Fruit fly (Drosophila melanogaster) whole organism, embryonic: ENCODE data around the gene CG31204.
A peak's percentile ranks its signal among the peaks of the same experiment; 100 is the strongest.

ENCODE experiments used
- Awh ChIP-seq: fragments of 200-800 bp; sonication (Bioruptor generic); IDR thresholded peaks from 2 replicates; pipeline ENCODE4, ENCODE4 v1.3.6; 2022; ENCODE audit warnings: missing biosample characterization, missing genetic modification characterization
- Bgb ChIP-seq: fragments of 200-800 bp; sonication (Bioruptor generic); IDR thresholded peaks from 2 replicates; pipeline ENCODE4 v1.3.6; 2022; ENCODE audit warnings: missing biosample characterization, missing genetic modification characterization; ENCODE audit not compliant: partially characterized antibody
- Blimp-1 ChIP-seq: fragments of 200-800 bp; sonication (Bioruptor generic); optimal IDR thresholded peaks from 3 replicates; lab custom pipeline; 2018; ENCODE audit warnings: missing biosample characterization, missing genetic modification characterization, mild to moderate bottlenecking, moderate library complexity, missing genetic modification reagents
- Bteb2 ChIP-seq: fragments of 200-800 bp; sonication (Bioruptor generic); optimal IDR thresholded peaks from 2 replicates; lab custom pipeline; 2016; ENCODE audit warnings: missing biosample characterization, missing genetic modification characterization
- CG10147 ChIP-seq: fragments of 200-800 bp; sonication (Bioruptor generic); optimal IDR thresholded peaks from 2 replicates; lab custom pipeline; 2019; ENCODE audit warnings: missing biosample characterization, mild to moderate bottlenecking, missing genetic modification characterization, moderate library complexity
- CG12299 ChIP-seq: fragments of 200-800 bp; sonication (Bioruptor generic); optimal IDR thresholded peaks from 2 replicates; lab custom pipeline; 2018; ENCODE audit warnings: missing biosample characterization, mild to moderate bottlenecking, missing genetic modification characterization
- CG13296 ChIP-seq: fragments of 200-800 bp; sonication (Bioruptor generic); optimal IDR thresholded peaks from 3 replicates; lab custom pipeline; 2018; ENCODE audit warnings: missing biosample characterization, mild to moderate bottlenecking, missing genetic modification characterization
- CG16815 ChIP-seq: fragments of 200-800 bp; sonication (Bioruptor generic); optimal IDR thresholded peaks from 3 replicates; lab custom pipeline; 2017; ENCODE audit warnings: missing biosample characterization, mild to moderate bottlenecking, missing genetic modification characterization
- CG3065 ChIP-seq: fragments of 200-800 bp; sonication (Bioruptor generic); optimal IDR thresholded peaks from 2 replicates; lab custom pipeline; 2016; ENCODE audit warnings: missing biosample characterization, missing genetic modification characterization
- CG3163 ChIP-seq: fragments of 200-800 bp; sonication (Bioruptor generic); optimal IDR thresholded peaks from 3 replicates; lab custom pipeline; 2016; ENCODE audit warnings: missing biosample characterization, missing genetic modification characterization
- CG4360 ChIP-seq: fragments of 200-800 bp; sonication (Bioruptor generic); IDR thresholded peaks from 2 replicates; pipeline ENCODE4 v1.3.6; 2022; ENCODE audit warnings: missing biosample characterization, missing genetic modification characterization
- CG4617 ChIP-seq: fragments of 200-800 bp; sonication (Bioruptor generic); optimal IDR thresholded peaks from 3 replicates; lab custom pipeline; 2016; ENCODE audit warnings: missing biosample characterization, missing genetic modification characterization, borderline replicate concordance
- CG4707 ChIP-seq: fragments of 200-800 bp; sonication (Bioruptor generic); optimal IDR thresholded peaks from 2 replicates; lab custom pipeline; 2018; ENCODE audit warnings: missing biosample characterization, mild to moderate bottlenecking, missing genetic modification characterization, moderate library complexity
- CG5953 ChIP-seq: fragments of 200-800 bp; sonication (Bioruptor generic); IDR thresholded peaks from 2 replicates; pipeline ENCODE4 v1.3.6; 2022; ENCODE audit warnings: missing biosample characterization, missing genetic modification characterization
- Doc3 ChIP-seq: fragments of 200-800 bp; sonication (Bioruptor generic); IDR thresholded peaks from 3 replicates; pipeline ENCODE4 v1.3.6; 2022; ENCODE audit warnings: missing biosample characterization, missing genetic modification characterization; ENCODE audit not compliant: partially characterized antibody
- Elba2 ChIP-seq: fragments of 200-800 bp; sonication (Bioruptor generic); optimal IDR thresholded peaks from 3 replicates; lab custom pipeline; 2016; ENCODE audit warnings: missing biosample characterization, missing genetic modification characterization
- HLHmδ ChIP-seq: fragments of 200-800 bp; sonication (Bioruptor generic); optimal IDR thresholded peaks from 2 replicates; lab custom pipeline; 2018; ENCODE audit warnings: missing biosample characterization, mild to moderate bottlenecking, missing genetic modification characterization, moderate library complexity
- HmgZ ChIP-seq: fragments of 200-800 bp; sonication (Bioruptor generic); optimal IDR thresholded peaks from 2 replicates; lab custom pipeline; 2018; ENCODE audit warnings: missing biosample characterization, mild to moderate bottlenecking, missing genetic modification characterization
- Optix ChIP-seq: fragments of 200-800 bp; sonication (Bioruptor generic); IDR thresholded peaks from 3 replicates; pipeline ENCODE4 v1.3.6; 2022; ENCODE audit warnings: missing biosample characterization, missing genetic modification characterization
- PHDP ChIP-seq: fragments of 200-800 bp; sonication (Bioruptor generic); optimal IDR thresholded peaks from 3 replicates; lab custom pipeline; 2018; ENCODE audit warnings: missing biosample characterization, mild to moderate bottlenecking, missing genetic modification characterization, moderate library complexity
- Side ChIP-seq: fragments of 200-800 bp; sonication (Bioruptor generic); optimal IDR thresholded peaks from 2 replicates; lab custom pipeline; 2016; ENCODE audit warnings: missing biosample characterization, missing genetic modification characterization
- TFAM ChIP-seq: fragments of 200-800 bp; sonication (Bioruptor generic); optimal IDR thresholded peaks from 2 replicates; lab custom pipeline; 2017; ENCODE audit warnings: missing biosample characterization, missing genetic modification characterization, inconsistent platforms
- Tbp ChIP-seq: fragments of >200 bp; optimal IDR thresholded peaks from 2 replicates; lab custom pipeline; 2018; ENCODE audit warnings: missing biosample characterization, missing genetic modification characterization
- YL-1 ChIP-seq: fragments of 200-800 bp; sonication (Bioruptor generic); optimal IDR thresholded peaks from 3 replicates; lab custom pipeline; 2017; ENCODE audit warnings: missing biosample characterization, mild to moderate bottlenecking, missing genetic modification characterization
- ac ChIP-seq: fragments of 200-800 bp; sonication (Bioruptor generic); optimal IDR thresholded peaks from 3 replicates; lab custom pipeline; 2017; ENCODE audit warnings: missing biosample characterization, mild to moderate bottlenecking, missing genetic modification characterization
- aop ChIP-seq: fragments of 200-800 bp; sonication (Bioruptor generic); IDR thresholded peaks from 2 replicates; pipeline ENCODE4 v1.3.6; 2022; ENCODE audit warnings: missing biosample characterization, missing genetic modification characterization
- ara ChIP-seq: fragments of 200-800 bp; sonication (Bioruptor generic); IDR thresholded peaks from 2 replicates; pipeline ENCODE4 v1.3.6; 2022; ENCODE audit warnings: missing biosample characterization, missing genetic modification characterization
- chinmo ChIP-seq: fragments of 200-800 bp; sonication (Bioruptor generic); IDR thresholded peaks from 4 replicates; pipeline ENCODE4 v1.3.6; 2022; ENCODE audit warnings: missing biosample characterization, missing genetic modification characterization; ENCODE audit not compliant: partially characterized antibody
- dan ChIP-seq: fragments of 200-800 bp; sonication (Bioruptor generic); IDR thresholded peaks from 2 replicates; pipeline ENCODE4 v1.3.6; 2022; ENCODE audit warnings: missing biosample characterization, missing genetic modification characterization
- fu2 ChIP-seq: fragments of 200-800 bp; sonication (Bioruptor generic); optimal IDR thresholded peaks from 2 replicates; lab custom pipeline; 2016; ENCODE audit warnings: missing biosample characterization, missing genetic modification characterization
- gcm2 ChIP-seq: fragments of 200-800 bp; sonication (Bioruptor generic); optimal IDR thresholded peaks from 2 replicates; lab custom pipeline; 2016; ENCODE audit warnings: missing biosample characterization, missing genetic modification characterization
- grau ChIP-seq: fragments of 200-800 bp; optimal IDR thresholded peaks from 3 replicates; lab custom pipeline; 2019; ENCODE audit warnings: missing biosample characterization, mild to moderate bottlenecking, missing genetic modification characterization, moderate library complexity
- hbn ChIP-seq: fragments of 200-800 bp; sonication (Bioruptor generic); IDR thresholded peaks from 2 replicates; pipeline ENCODE4 v1.3.6; 2022; ENCODE audit warnings: missing biosample characterization, missing genetic modification characterization; ENCODE audit not compliant: partially characterized antibody
- hkb ChIP-seq, 2 experiments: fragments of 200-800 bp in 1 of 2; fragments of >200 bp in 1 of 2; sonication (Bioruptor generic) in 1 of 2; IDR thresholded peaks in 1 of 2; optimal IDR thresholded peaks in 1 of 2; 2 replicates each; pipeline versions ENCODE4 v1.3.6 to Lab custom; 2017 to 2022; ENCODE audit warnings: missing biosample characterization in 1 of 2, missing genetic modification characterization in 1 of 2
- lmd ChIP-seq: fragments of 200-800 bp; sonication (Bioruptor generic); IDR thresholded peaks from 2 replicates; pipeline ENCODE4 v1.3.6; 2022; ENCODE audit warnings: missing biosample characterization, missing genetic modification characterization
- lola ChIP-seq, 3 experiments: fragments of >200 bp in 2 of 3; fragments of 200-800 bp in 1 of 3; sonication (Bioruptor generic) in 1 of 3; optimal IDR thresholded peaks; 2 replicates each; lab custom pipeline; 2017 to 2019; ENCODE audit warnings: missing biosample characterization in 3 of 3, missing genetic modification characterization in 3 of 3, mild to moderate bottlenecking in 1 of 3, moderate library complexity in 1 of 3
- peb ChIP-seq: fragments of 200-800 bp; sonication (Bioruptor generic); IDR thresholded peaks from 2 replicates; pipeline ENCODE4 v1.3.6; 2022; ENCODE audit warnings: missing biosample characterization, missing genetic modification characterization
- run ChIP-seq: fragments of 200-800 bp; sonication (Bioruptor generic); optimal IDR thresholded peaks from 3 replicates; lab custom pipeline; 2018; ENCODE audit warnings: missing biosample characterization, mild to moderate bottlenecking, missing genetic modification characterization
- shn ChIP-seq: fragments of 200-800 bp; sonication (Bioruptor generic); optimal IDR thresholded peaks from 3 replicates; lab custom pipeline; 2016; ENCODE audit warnings: missing biosample characterization, missing genetic modification characterization
- slbo ChIP-seq: fragments of 200-800 bp; sonication (Bioruptor generic); IDR thresholded peaks from 2 replicates; pipeline ENCODE4 v1.3.6; 2022; ENCODE audit warnings: missing biosample characterization, missing genetic modification characterization
- sna ChIP-seq: fragments of 200-800 bp; sonication (Bioruptor generic); IDR thresholded peaks from 2 replicates; pipeline ENCODE4 v1.3.6; 2022; ENCODE audit warnings: missing biosample characterization, missing genetic modification characterization; ENCODE audit not compliant: partially characterized antibody
- ssp ChIP-seq: fragments of 200-800 bp; sonication (Bioruptor generic); IDR thresholded peaks from 2 replicates; pipeline ENCODE4 v1.3.6; 2022; ENCODE audit warnings: missing biosample characterization, missing genetic modification characterization
- tx ChIP-seq: fragments of 200-800 bp; sonication (Bioruptor generic); optimal IDR thresholded peaks from 2 replicates; lab custom pipeline; 2016; ENCODE audit warnings: missing biosample characterization, missing genetic modification characterization
- usp ChIP-seq: fragments of >200 bp; optimal IDR thresholded peaks from 2 replicates; lab custom pipeline; 2017; ENCODE audit warnings: missing biosample characterization, missing genetic modification characterization
- wek ChIP-seq: fragments of 200-800 bp; sonication (Bioruptor generic); optimal IDR thresholded peaks from 3 replicates; lab custom pipeline; 2018; ENCODE audit warnings: missing biosample characterization, mild to moderate bottlenecking, missing genetic modification characterization, moderate library complexity
- zen2 ChIP-seq: fragments of 200-800 bp; sonication (Bioruptor generic); IDR thresholded peaks from 3 replicates; pipeline ENCODE4 v1.3.6; 2022; ENCODE audit warnings: missing biosample characterization, missing genetic modification characterization; ENCODE audit not compliant: partially characterized antibody
- zfh1 ChIP-seq: fragments of 200-800 bp; sonication (Bioruptor generic); IDR thresholded peaks from 3 replicates; pipeline ENCODE4 v1.3.6; 2022; ENCODE audit warnings: missing biosample characterization, missing genetic modification characterization
- zfh2 ChIP-seq: fragments of 200-800 bp; sonication (Bioruptor generic); optimal IDR thresholded peaks from 2 replicates; lab custom pipeline; 2016; ENCODE audit warnings: missing biosample characterization, missing genetic modification characterization

The CG31204 gene

DNA sequence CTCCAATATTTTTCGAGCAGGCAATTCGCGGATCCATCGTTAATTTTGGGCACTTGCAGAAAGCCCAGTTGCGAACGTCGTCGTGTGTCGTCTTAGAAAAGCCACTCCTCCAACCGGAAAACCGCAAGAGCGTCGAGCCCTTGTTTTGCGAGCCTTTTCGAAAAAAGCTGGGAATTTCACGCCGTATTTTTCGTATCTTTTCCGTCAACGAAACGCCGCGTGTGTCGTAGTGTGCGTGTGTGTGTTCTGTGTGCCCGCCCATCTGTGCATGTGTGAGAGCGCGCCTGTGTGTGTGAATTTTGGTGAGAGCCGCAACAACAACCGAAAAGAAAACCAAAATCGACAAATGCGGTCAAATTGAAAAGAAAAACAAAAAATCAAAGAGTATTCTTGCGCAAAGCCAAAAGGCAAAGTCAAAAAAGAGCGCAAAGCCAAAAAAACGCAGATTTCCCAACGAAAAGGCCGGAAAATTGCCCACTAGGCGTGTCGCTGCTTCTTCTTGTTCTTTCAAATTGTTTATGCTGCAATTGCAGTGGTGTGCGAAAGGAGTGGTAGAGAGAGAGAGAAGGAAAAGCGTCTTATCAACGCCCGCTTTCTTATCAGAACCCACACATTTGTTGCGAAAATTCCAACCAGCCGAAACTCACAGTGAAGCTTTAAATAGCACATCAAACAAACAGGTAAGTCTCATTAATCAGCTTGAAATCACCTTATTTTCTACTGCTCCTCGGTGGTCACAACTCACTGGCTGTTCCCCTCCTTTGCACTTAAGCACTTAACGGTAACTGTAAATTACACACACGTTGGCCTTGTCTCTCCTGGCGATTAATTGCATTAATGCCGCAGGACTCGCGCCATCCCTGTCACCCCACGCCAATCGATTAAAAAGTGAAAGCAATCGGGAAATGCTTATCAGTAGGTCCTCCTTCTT, 12.2 kb upstream of the CG31204 start, which contains the start of gene PNPase (continued):
- TF ChIP-seq chinmo (GFP tag; lab: Robert Waterston, UW): 0 out of 4 replicates have a peak, but pooled peaks have one; percentile 17
- peak; percentile 23 for TF ChIP-seq YL-1 (GFP tag; lab: Kevin White, UChicago)
- no peak for TF ChIP-seq ac (GFP tag; lab: Kevin White, UChicago)
- TF ChIP-seq Bteb2 (GFP tag; lab: Kevin White, UChicago): no peak
- TF ChIP-seq CG4707: no peak
- peak; percentile 13 for TF ChIP-seq CG13296 (GFP tag; lab: Kevin White, UChicago)
- no peak for TF ChIP-seq wek
- no peak for TF ChIP-seq Optix (GFP tag; lab: Robert Waterston, UW)
- no peak for TF ChIP-seq peb (GFP tag; lab: Robert Waterston, UW)
- 0 out of 2 replicates have a peak, but pooled peaks have one; percentile 27 for TF ChIP-seq sna
- no peak for TF ChIP-seq Doc3
- peak; percentile 18 for TF ChIP-seq CG12299 (tag; lab: Kevin White, UChicago)
- TF ChIP-seq gcm2 (GFP tag; lab: Kevin White, UChicago): no peak
- TF ChIP-seq zfh1 (GFP tag; lab: Robert Waterston, UW): no peak
- no peak for TF ChIP-seq fu2 (GFP tag; lab: Kevin White, UChicago)
- TF ChIP-seq TFAM (GFP tag; lab: Kevin White, UChicago): no peak
- no peak for TF ChIP-seq dan (GFP tag; lab: Robert Waterston, UW)
- peak; percentile 40; the same call in 1 of the 2 replicates for TF ChIP-seq Bgb
- no peak for TF ChIP-seq CG10147
- peak; percentile 64; the same call in 1 of the 2 replicates for TF ChIP-seq CG4360 (GFP tag; lab: Robert Waterston, UW)
- TF ChIP-seq Side (GFP tag; lab: Kevin White, UChicago): no peak
- TF ChIP-seq Awh (GFP tag; lab: Robert Waterston, UW): 0 out of 2 replicates have a peak, but pooled peaks have one; percentile 21
- TF ChIP-seq Blimp-1 (GFP tag; lab: Kevin White, UChicago): no peak
- TF ChIP-seq PHDP (tag; lab: Kevin White, UChicago): no peak
- no peak for TF ChIP-seq CG16815 (GFP tag; lab: Kevin White, UChicago)
- no peak for TF ChIP-seq hbn
- no peak for TF ChIP-seq HLHmδ (GFP tag; lab: Kevin White, UChicago)
- TF ChIP-seq CG4617 (GFP tag; lab: Kevin White, UChicago): no peak
- no peak for TF ChIP-seq tx (GFP tag; lab: Kevin White, UChicago)
- no peak for TF ChIP-seq CG3163
- TF ChIP-seq Tbp (GFP tag; lab: Kevin White, UChicago): no peak
- TF ChIP-seq lola (GFP tag; optimal IDR thresholded peaks at IDR 0.05; lab: Kevin White, UChicago): no peak
- no peak for TF ChIP-seq shn (GFP tag; lab: Kevin White, UChicago)
- TF ChIP-seq grau (tag; lab: Kevin White, UChicago): no peak
- no peak for TF ChIP-seq aop (GFP tag; lab: Robert Waterston, UW)
- TF ChIP-seq Elba2: no peak
- TF ChIP-seq CG5953: no peak
- TF ChIP-seq usp (GFP tag; lab: Kevin White, UChicago): no peak
- no peak for TF ChIP-seq CG3065 (GFP tag; lab: Kevin White, UChicago)
- peak; percentile 29 for TF ChIP-seq HmgZ (tag; lab: Kevin White, UChicago)
- no peak for TF ChIP-seq slbo (GFP tag; lab: Robert Waterston, UW)
- TF ChIP-seq zfh2 (GFP tag; lab: Kevin White, UChicago): no peak
- TF ChIP-seq ara (GFP tag; lab: Robert Waterston, UW): no peak
- peak; percentile 38 for TF ChIP-seq run (tag; lab: Kevin White, UChicago)
- no peak for TF ChIP-seq zen2 (GFP tag; lab: Robert Waterston, UW)
- TF ChIP-seq ssp (GFP tag; lab: Robert Waterston, UW): no peak
- TF ChIP-seq hkb (optimal IDR thresholded peaks at IDR 0.05; lab: Kevin White, UChicago): peak; percentile 5
- no peak for TF ChIP-seq hkb (GFP tag; IDR thresholded peaks at IDR 0.05; lab: Robert Waterston, UW)
- no peak for TF ChIP-seq lmd (GFP tag; lab: Robert Waterston, UW)
